Worm (Caenorhabditis elegans) whole organism, young adult: Measurements from ENCODE around the gene snu-66.
A peak's percentile ranks its signal among the peaks of the same experiment; 100 is the strongest.

Experiments used
- F23B12.7 ChIP-seq: sonication (generic microtip); optimal IDR thresholded peaks from 2 replicates; lab custom pipeline; 2017; ENCODE audit warnings: missing genetic modification characterization, mild to moderate bottlenecking, missing compliant biosample characterization, antibody characterized with exemption, moderate library complexity; ENCODE audit not compliant: insufficient read depth
- F33H1.4 ChIP-seq: fragments of 200-800 bp; sonication (Bioruptor generic); IDR thresholded peaks from 2 replicates; pipeline ENCODE4 v1.3.6; 2022; ENCODE audit warnings: missing genetic modification reagents, missing genetic modification characterization, missing compliant biosample characterization
- F37B4.10 ChIP-seq: fragments of 200-800 bp; sonication (Bioruptor generic); IDR thresholded peaks from 2 replicates; pipeline ENCODE4 v1.3.6; 2022; ENCODE audit warnings: missing genetic modification characterization, missing compliant biosample characterization
- F49E8.2 ChIP-seq: sonication (generic microtip); optimal IDR thresholded peaks from 3 replicates; lab custom pipeline; 2017; ENCODE audit warnings: missing genetic modification characterization, mild to moderate bottlenecking, missing compliant biosample characterization, antibody characterized with exemption, moderate library complexity; ENCODE audit not compliant: insufficient read depth
- K12H6.12 ChIP-seq: fragments of 200-800 bp; sonication (Bioruptor generic); optimal IDR thresholded peaks from 2 replicates; lab custom pipeline; 2018; ENCODE audit warnings: mild to moderate bottlenecking, missing genetic modification characterization, missing compliant biosample characterization
- T07F8.4 ChIP-seq: sonication (generic microtip); optimal IDR thresholded peaks from 2 replicates; lab custom pipeline; 2016; ENCODE audit warnings: mild to moderate bottlenecking, missing genetic modification characterization, moderate library complexity, missing compliant biosample characterization
- Y53G8AR.9 ChIP-seq: fragments of 200-800 bp; sonication (Bioruptor generic); conservative IDR thresholded peaks from 2 replicates; pipeline ENCODE4 v1.3.6; 2022; ENCODE audit warnings: missing genetic modification reagents, missing genetic modification characterization, missing compliant biosample characterization
- Y56A3A.18 ChIP-seq: fragments of 200-800 bp; sonication (Bioruptor generic); IDR thresholded peaks from 2 replicates; pipeline ENCODE4 v1.3.6; 2022; ENCODE audit warnings: missing genetic modification reagents, missing genetic modification characterization, missing compliant biosample characterization
- ZK185.1 ChIP-seq: sonication (generic microtip); optimal IDR thresholded peaks from 2 replicates; lab custom pipeline; 2016; ENCODE audit warnings: mild to moderate bottlenecking, missing genetic modification characterization, missing compliant biosample characterization; ENCODE audit not compliant: poor library complexity, severe bottlenecking
- attf-5 ChIP-seq: fragments of 200-800 bp; sonication (Bioruptor generic); optimal IDR thresholded peaks from 2 replicates; lab custom pipeline; 2018; ENCODE audit warnings: mild to moderate bottlenecking, missing genetic modification characterization, missing compliant biosample characterization
- bed-1 ChIP-seq: fragments of 200-800 bp; sonication (Bioruptor generic); IDR thresholded peaks from 2 replicates; pipeline ENCODE4 v1.3.6; 2022; ENCODE audit warnings: missing genetic modification reagents, missing genetic modification characterization, missing compliant biosample characterization
- cebp-1 ChIP-seq, 2 experiments: fragments of 200-800 bp in 1 of 2; sonication (Bioruptor generic) in 1 of 2; sonication (generic microtip) in 1 of 2; IDR thresholded peaks in 1 of 2; optimal IDR thresholded peaks in 1 of 2; 2 replicates each; pipeline versions ENCODE4 v1.3.6 to Lab custom; 2017 to 2022; ENCODE audit warnings: missing compliant biosample characterization in 2 of 2, missing genetic modification characterization in 2 of 2, mild to moderate bottlenecking in 1 of 2, missing genetic modification reagents in 1 of 2, moderate library complexity in 1 of 2
- ceh-27 ChIP-seq: fragments of 200-800 bp; sonication (Bioruptor generic); optimal IDR thresholded peaks from 2 replicates; lab custom pipeline; 2018; ENCODE audit warnings: mild to moderate bottlenecking, missing genetic modification characterization, moderate library complexity, missing compliant biosample characterization
- ceh-91 ChIP-seq: fragments of 200-800 bp; sonication (Bioruptor generic); IDR thresholded peaks from 2 replicates; pipeline ENCODE4 v1.3.6; 2022; ENCODE audit warnings: missing genetic modification reagents, missing genetic modification characterization, missing compliant biosample characterization
- dpff-1 ChIP-seq: sonication (generic microtip); optimal IDR thresholded peaks from 2 replicates; lab custom pipeline; 2017; ENCODE audit warnings: mild to moderate bottlenecking, missing genetic modification characterization, missing compliant biosample characterization
- dpl-1 ChIP-seq: fragments of 150-350 bp; optimal IDR thresholded peaks from 2 replicates; lab custom pipeline; 2014; ENCODE audit warnings: missing biosample characterization, missing genetic modification reagents, missing genetic modification characterization
- efl-1 ChIP-seq: fragments of 150-350 bp; optimal IDR thresholded peaks from 2 replicates; lab custom pipeline; 2014; ENCODE audit warnings: missing biosample characterization, missing genetic modification reagents, missing genetic modification characterization
- ets-4 ChIP-seq: fragments of 200-800 bp; sonication (Bioruptor generic); optimal IDR thresholded peaks from 2 replicates; lab custom pipeline; 2018; ENCODE audit warnings: mild to moderate bottlenecking, missing genetic modification characterization, missing compliant biosample characterization
- him-1 ChIP-seq: sonication (generic microtip); optimal IDR thresholded peaks from 2 replicates; lab custom pipeline; 2016; ENCODE audit warnings: missing genotype, missing genetic modification reagents, missing genetic modification characterization, missing compliant biosample characterization
- hlh-12 ChIP-seq: sonication (generic microtip); optimal IDR thresholded peaks from 2 replicates; lab custom pipeline; 2016; ENCODE audit warnings: missing genetic modification characterization, missing compliant biosample characterization
- hmg-1.2 ChIP-seq: fragments of 200-800 bp; sonication (Bioruptor generic); IDR thresholded peaks from 2 replicates; pipeline ENCODE4 v1.3.6; 2022; ENCODE audit warnings: missing genetic modification reagents, missing genetic modification characterization, missing compliant biosample characterization
- hmg-20 ChIP-seq: fragments of 200-800 bp; sonication (Bioruptor generic); IDR thresholded peaks from 2 replicates; pipeline ENCODE4 v1.3.6; 2022; ENCODE audit warnings: missing genetic modification reagents, missing genetic modification characterization, missing compliant biosample characterization
- hrde-1 ChIP-seq: sonication (generic microtip); optimal IDR thresholded peaks from 2 replicates; lab custom pipeline; 2016; ENCODE audit warnings: missing genetic modification characterization, mild to moderate bottlenecking, missing compliant biosample characterization, moderate library complexity, missing genotype, missing genetic modification reagents, borderline replicate concordance
- lag-1 ChIP-seq: fragments of 200-800 bp; sonication (Bioruptor generic); IDR thresholded peaks from 2 replicates; pipeline ENCODE4 v1.3.6; 2022; ENCODE audit warnings: missing genetic modification reagents, missing genetic modification characterization, missing compliant biosample characterization
- let-526 ChIP-seq: fragments of 200-800 bp; sonication (Bioruptor generic); IDR thresholded peaks from 2 replicates; pipeline ENCODE4 v1.3.6; 2022; ENCODE audit warnings: missing genetic modification reagents, missing genetic modification characterization, missing compliant biosample characterization
- lin-35 ChIP-seq, 3 experiments: fragments of 150-350 bp in 2 of 3; sonication (generic microtip) in 1 of 3; optimal IDR thresholded peaks; 2 replicates each; lab custom pipeline; 2014 to 2018; ENCODE audit warnings: missing biosample characterization in 3 of 3, missing genetic modification characterization in 3 of 3, missing genetic modification reagents in 3 of 3
- lsl-1 ChIP-seq: fragments of 200-800 bp; sonication (Bioruptor generic); optimal IDR thresholded peaks from 2 replicates; lab custom pipeline; 2018; ENCODE audit warnings: mild to moderate bottlenecking, missing genetic modification characterization, moderate library complexity, missing compliant biosample characterization
- lsy-27 ChIP-seq: sonication (generic microtip); optimal IDR thresholded peaks from 2 replicates; lab custom pipeline; 2017; ENCODE audit warnings: missing genetic modification characterization, mild to moderate bottlenecking, missing compliant biosample characterization, antibody characterized with exemption, missing genotype, borderline replicate concordance; ENCODE audit not compliant: insufficient read depth
- madf-10 ChIP-seq: sonication (generic microtip); optimal IDR thresholded peaks from 2 replicates; lab custom pipeline; 2016; ENCODE audit warnings: mild to moderate bottlenecking, missing genetic modification characterization, missing compliant biosample characterization
- madf-6 ChIP-seq: fragments of 200-800 bp; sonication (Bioruptor generic); IDR thresholded peaks from 2 replicates; pipeline ENCODE4 v1.3.6; 2022; ENCODE audit warnings: missing genetic modification reagents, missing genetic modification characterization, missing compliant biosample characterization
- madf-8 ChIP-seq: fragments of 200-800 bp; sonication (Bioruptor generic); conservative IDR thresholded peaks from 2 replicates; pipeline ENCODE4 v1.3.6; 2022; ENCODE audit warnings: missing genetic modification reagents, missing genetic modification characterization, missing compliant biosample characterization
- mxl-1 ChIP-seq: sonication (generic microtip); optimal IDR thresholded peaks from 2 replicates; lab custom pipeline; 2016; ENCODE audit warnings: missing genetic modification characterization, missing compliant biosample characterization
- nhr-27 ChIP-seq: fragments of 200-800 bp; sonication (Bioruptor generic); optimal IDR thresholded peaks from 2 replicates; lab custom pipeline; 2018; ENCODE audit warnings: mild to moderate bottlenecking, missing genetic modification characterization, moderate library complexity, missing compliant biosample characterization
- nhr-90 ChIP-seq: sonication (generic microtip); optimal IDR thresholded peaks from 2 replicates; lab custom pipeline; 2016; ENCODE audit warnings: missing genotype, mild to moderate bottlenecking, missing genetic modification characterization, missing compliant biosample characterization
- rcor-1 ChIP-seq: fragments of 200-800 bp; sonication (Bioruptor generic); IDR thresholded peaks from 2 replicates; pipeline ENCODE4 v1.3.6; 2022; ENCODE audit warnings: missing genetic modification reagents, missing genetic modification characterization, missing compliant biosample characterization
- snpc-1.1 ChIP-seq: sonication (generic microtip); optimal IDR thresholded peaks from 2 replicates; lab custom pipeline; 2017; ENCODE audit warnings: missing genetic modification characterization, mild to moderate bottlenecking, missing compliant biosample characterization, antibody characterized with exemption, moderate library complexity, missing genotype, missing genetic modification reagents; ENCODE audit not compliant: insufficient read depth
- somi-1 ChIP-seq: fragments of 200-800 bp; sonication (Bioruptor generic); optimal IDR thresholded peaks from 2 replicates; lab custom pipeline; 2018; ENCODE audit warnings: mild to moderate bottlenecking, missing genetic modification characterization, missing compliant biosample characterization
- sptf-2 ChIP-seq: fragments of 200-800 bp; sonication (Bioruptor generic); optimal IDR thresholded peaks from 2 replicates; lab custom pipeline; 2018; ENCODE audit warnings: mild to moderate bottlenecking, missing genetic modification characterization, missing compliant biosample characterization
- tbp1 ChIP-seq: fragments of 200-800 bp; sonication (Bioruptor generic); optimal IDR thresholded peaks from 2 replicates; lab custom pipeline; 2018; ENCODE audit warnings: mild to moderate bottlenecking, missing genetic modification characterization, missing compliant biosample characterization
- tbx-9 ChIP-seq: sonication (generic microtip); optimal IDR thresholded peaks from 2 replicates; lab custom pipeline; 2016; ENCODE audit warnings: borderline replicate concordance, missing genetic modification characterization, inconsistent platforms, missing compliant biosample characterization
- xnd-1 ChIP-seq: sonication (generic microtip); optimal IDR thresholded peaks from 2 replicates; lab custom pipeline; 2016; ENCODE audit warnings: missing genotype, missing genetic modification reagents, missing genetic modification characterization, missing compliant biosample characterization
- zfh-2 ChIP-seq: fragments of 200-800 bp; sonication (Bioruptor generic); conservative IDR thresholded peaks from 2 replicates; pipeline ENCODE4 v1.3.6; 2022; ENCODE audit warnings: missing genetic modification reagents, missing genetic modification characterization, missing compliant biosample characterization
- zim-3 ChIP-seq: sonication (generic microtip); optimal IDR thresholded peaks from 2 replicates; lab custom pipeline; 2017; ENCODE audit warnings: mild to moderate bottlenecking, missing genetic modification characterization, moderate library complexity, missing compliant biosample characterization
- ztf-26 ChIP-seq: sonication (generic microtip); optimal IDR thresholded peaks from 2 replicates; lab custom pipeline; 2017; ENCODE audit warnings: missing genetic modification characterization, missing compliant biosample characterization

snu-66 gene

DNA sequence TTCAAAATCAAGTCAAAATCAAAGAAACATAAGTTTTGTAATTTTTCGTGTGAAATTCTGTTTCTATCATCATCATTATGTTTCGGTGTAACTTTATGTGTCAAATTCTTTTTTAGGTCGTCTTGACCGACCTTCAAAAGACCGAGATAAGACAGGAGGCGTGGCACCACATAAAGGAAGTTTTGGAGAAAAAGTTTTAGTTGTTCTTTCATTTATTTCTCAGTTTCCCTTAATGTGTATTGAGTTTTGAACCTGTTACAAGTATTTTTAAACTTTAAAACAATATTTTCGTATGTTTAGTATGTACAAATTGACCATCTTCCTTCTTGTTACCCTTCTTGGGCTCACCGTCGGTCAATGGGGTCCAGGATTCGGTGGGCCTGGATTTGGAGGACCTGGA, 49.2 kb upstream of the snu-66 start, which contains the start of gene grsp-4:
Gene grsp-4 (plus strand): TSS at position 301 of the 400 bp plus-strand sequence.
- TF ChIP-seq lsy-27 (no peak), him-1 (tag; lab: Kevin White, UChicago) (no peak), dpff-1 (no peak), ceh-91 (GFP tag; lab: Robert Waterston, UW) (no peak), mxl-1 (tag; lab: Kevin White, UChicago) (no peak), tbp1 (GFP tag; lab: Kevin White, UChicago) (no peak), lin-35 (GFP tag; optimal IDR thresholded peaks at IDR 0.05; lab: Kevin White, UChicago) (no peak), xnd-1 (tag; lab: Kevin White, UChicago) (no peak), hrde-1 (no peak), madf-8 (GFP tag; lab: Robert Waterston, UW) (no peak), ZK185.1 (tag; lab: Kevin White, UChicago) (no peak), ztf-26 (tag; lab: Kevin White, UChicago) (no peak), hlh-12 (tag; lab: Kevin White, UChicago) (no peak), cebp-1 (GFP tag; IDR thresholded peaks at IDR 0.05; lab: Robert Waterston, UW) (no peak), cebp-1 (tag; optimal IDR thresholded peaks at IDR 0.05; lab: Kevin White, UChicago) (no peak), F37B4.10 (GFP tag; lab: Robert Waterston, UW) (no peak), F23B12.7 (no peak)
- TF ChIP-seq, all 124 proteins: peak for 0

DNA sequence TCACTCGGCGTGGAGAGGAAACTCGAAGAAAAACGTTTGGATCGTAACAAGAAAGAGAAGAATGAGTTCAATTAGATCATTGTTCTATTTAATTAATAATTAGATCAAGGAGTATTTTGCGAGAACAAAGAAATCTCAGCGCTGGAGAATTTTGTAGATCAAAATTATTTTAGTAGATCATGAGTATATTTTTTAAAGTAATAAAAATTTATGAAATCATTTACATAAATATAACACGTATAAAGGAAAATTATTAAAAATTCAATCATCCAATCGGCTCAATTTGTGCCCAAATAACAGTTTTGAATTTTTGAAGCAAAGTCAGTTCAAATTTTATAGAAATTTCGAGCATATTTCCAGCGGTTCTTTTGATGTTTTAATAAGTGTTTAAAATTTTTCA, 48.7 kb upstream of the snu-66 start, which contains the start of gene C50E3.13:
Gene C50E3.13 (minus strand): TSS at position 101 of the 400 bp plus-strand sequence.
- TF ChIP-seq attf-5 (GFP tag; lab: Kevin White, UChicago): no peak
- TF ChIP-seq Y56A3A.18: no peak
- TF ChIP-seq madf-10 (tag; lab: Kevin White, UChicago): no peak
- no peak for TF ChIP-seq ZK185.1 (tag; lab: Kevin White, UChicago)
- no peak for TF ChIP-seq him-1 (tag; lab: Kevin White, UChicago)
- no peak for TF ChIP-seq nhr-90 (tag; lab: Kevin White, UChicago)
- TF ChIP-seq let-526 (GFP tag; lab: Robert Waterston, UW): no peak
- TF ChIP-seq sptf-2: no peak
- no peak for TF ChIP-seq zfh-2 (GFP tag; lab: Robert Waterston, UW)
- TF ChIP-seq K12H6.12 (tag; lab: Kevin White, UChicago): no peak
- no peak for TF ChIP-seq Y53G8AR.9
- no peak for TF ChIP-seq efl-1 (GFP tag; lab: Kevin White, UChicago)
- no peak for TF ChIP-seq F23B12.7
- TF ChIP-seq hmg-20 (GFP tag; lab: Robert Waterston, UW): no peak
- TF ChIP-seq hmg-1.2 (GFP tag; lab: Robert Waterston, UW): no peak
- TF ChIP-seq somi-1 (GFP tag; lab: Kevin White, UChicago): no peak
- TF ChIP-seq F49E8.2: no peak
- TF ChIP-seq ets-4 (GFP tag; lab: Kevin White, UChicago): no peak

DNA sequence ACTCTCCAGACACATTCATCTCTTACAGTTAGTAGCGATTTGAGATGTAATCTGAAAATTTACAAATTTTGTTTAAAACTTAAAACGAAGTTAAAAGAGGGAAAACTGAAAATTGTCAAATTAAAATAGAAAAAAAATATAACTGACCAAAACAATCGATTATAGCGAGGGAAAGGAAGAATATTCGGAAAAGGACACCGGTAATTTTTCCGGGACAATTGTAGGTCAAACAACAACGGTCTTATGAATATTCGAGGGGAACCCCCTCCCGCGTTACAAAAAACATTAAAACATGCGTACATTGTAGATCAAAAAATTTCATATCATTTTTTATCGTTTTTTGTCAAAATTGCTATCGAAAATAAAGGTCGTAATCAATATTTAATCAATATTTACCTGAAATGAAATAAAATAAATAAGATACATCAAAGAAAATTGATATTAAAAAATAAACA, 46.6 kb upstream of the snu-66 start, which contains the start of gene C50E3.12:
Gene C50E3.12 (minus strand): TSS at position 51 of the 455 bp plus-strand sequence.
- TF ChIP-seq efl-1 (GFP tag; lab: Kevin White, UChicago) (peak; percentile 79), lag-1 (GFP tag; lab: Robert Waterston, UW) (no peak), snpc-1.1 (no peak), nhr-90 (tag; lab: Kevin White, UChicago) (no peak), tbx-9 (tag; lab: Kevin White, UChicago) (no peak), F33H1.4 (GFP tag; lab: Robert Waterston, UW) (0 out of 2 replicates have a peak, but pooled peaks have one; percentile 11), rcor-1 (GFP tag; lab: Robert Waterston, UW) (no peak), K12H6.12 (tag; lab: Kevin White, UChicago) (no peak), madf-8 (GFP tag; lab: Robert Waterston, UW) (peak; percentile 75), dpl-1 (GFP tag; lab: Kevin White, UChicago) (peak; percentile 45), madf-6 (GFP tag; lab: Robert Waterston, UW) (peak; percentile 89), zim-3 (tag; lab: Kevin White, UChicago) (no peak), T07F8.4 (tag; lab: Kevin White, UChicago) (no peak), bed-1 (GFP tag; lab: Robert Waterston, UW) (no peak), attf-5 (GFP tag; lab: Kevin White, UChicago) (no peak), lsl-1 (GFP tag; lab: Kevin White, UChicago) (peak; percentile 5), ceh-27 (no peak), nhr-27 (tag; lab: Kevin White, UChicago) (no peak), xnd-1 (tag; lab: Kevin White, UChicago) (peak; percentile 30)
